Worm (Caenorhabditis elegans) whole organism, L2 larva: ENCODE measurements around the gene cpf-2.

Experiments
- ama-1 ChIP-seq: fragments of 150-350 bp; optimal IDR thresholded peaks from 2 replicates; lab custom pipeline; 2018; ENCODE audit warnings: inconsistent platforms
- ceh-82 ChIP-seq: fragments of 150-350 bp; optimal IDR thresholded peaks from 2 replicates; lab custom pipeline; 2014; ENCODE audit warnings: missing biosample characterization, missing genetic modification characterization
- elt-1 ChIP-seq: fragments of 150-350 bp; optimal IDR thresholded peaks from 2 replicates; lab custom pipeline; 2014; ENCODE audit warnings: missing biosample characterization, missing genetic modification characterization
- mdl-1 ChIP-seq, 2 experiments: fragments of 150-350 bp in 1 of 2; sonication (generic microtip) in 1 of 2; optimal IDR thresholded peaks; 2 replicates each; lab custom pipeline; 2017; ENCODE audit warnings: missing biosample characterization in 2 of 2, missing genetic modification characterization in 2 of 2
- nhr-10 ChIP-seq: sonication (generic microtip); optimal IDR thresholded peaks from 2 replicates; lab custom pipeline; 2017; ENCODE audit warnings: missing biosample characterization, missing genetic modification characterization
- nhr-237 ChIP-seq: fragments of 150-350 bp; optimal IDR thresholded peaks from 2 replicates; lab custom pipeline; 2014; ENCODE audit warnings: missing biosample characterization, missing genetic modification characterization
- nhr-6 ChIP-seq: fragments of 150-350 bp; optimal IDR thresholded peaks from 2 replicates; lab custom pipeline; 2014; ENCODE audit warnings: missing biosample characterization, missing genetic modification characterization
- nhr-77 ChIP-seq: fragments of 150-350 bp; optimal IDR thresholded peaks from 2 replicates; lab custom pipeline; 2014; ENCODE audit warnings: missing biosample characterization, missing genetic modification characterization
- ztf-11 ChIP-seq: sonication (generic microtip); optimal IDR thresholded peaks from 2 replicates; lab custom pipeline; 2017; ENCODE audit warnings: missing biosample characterization, missing genetic modification characterization

DNA sequence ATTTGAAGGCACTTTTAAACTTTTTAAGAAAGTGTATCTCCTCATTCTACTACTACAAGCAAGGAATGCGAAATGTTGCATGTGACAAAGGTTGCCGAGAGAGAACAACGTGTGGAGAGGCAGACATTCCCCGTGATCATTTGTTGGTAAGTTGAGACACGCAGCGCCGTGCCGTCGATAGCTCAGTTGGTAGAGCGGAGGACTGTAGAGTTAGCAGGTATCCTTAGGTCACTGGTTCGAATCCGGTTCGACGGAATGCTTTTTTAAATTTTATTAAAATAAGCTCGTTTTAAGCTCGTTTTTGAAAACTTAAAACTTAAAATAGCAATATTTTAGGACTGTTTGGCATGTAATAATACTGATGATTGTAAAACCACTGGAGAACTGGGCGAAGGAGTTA, 44.3 kb downstream of the cpf-2 start:
- TF ChIP-seq ceh-82 (tag; lab: Kevin White, UChicago) (no peak), nhr-6 (tag; lab: Kevin White, UChicago) (no peak), nhr-237 (tag; lab: Kevin White, UChicago) (no peak), ama-1 (no peak), nhr-77 (tag; lab: Kevin White, UChicago) (no peak), elt-1 (no peak), ztf-11 (tag; lab: Kevin White, UChicago) (no peak), nhr-10 (tag; lab: Kevin White, UChicago) (no peak), mdl-1 (tag; optimal IDR thresholded peaks at IDR 0.05; lab: Kevin White, UChicago) (no peak)
